Fruit fly (Drosophila melanogaster) whole organism, embryonic: Measurements from ENCODE around the gene flfl.
A peak's percentile ranks its signal among the peaks of the same experiment; 100 is the strongest.

Source experiments
- Ada2b ChIP-seq: fragments of 200-800 bp; sonication (Bioruptor generic); IDR thresholded peaks from 2 replicates; pipeline ENCODE4 v1.3.6; 2022; ENCODE audit warnings: missing biosample characterization, missing genetic modification characterization
- Awh ChIP-seq: fragments of 200-800 bp; sonication (Bioruptor generic); IDR thresholded peaks from 2 replicates; pipeline ENCODE4, ENCODE4 v1.3.6; 2022; ENCODE audit warnings: missing biosample characterization, missing genetic modification characterization
- CG13123 ChIP-seq: fragments of 200-800 bp; sonication (Bioruptor generic); optimal IDR thresholded peaks from 2 replicates; lab custom pipeline; 2016; ENCODE audit warnings: missing biosample characterization, missing genetic modification characterization
- CG13287 ChIP-seq: fragments of 200-800 bp; sonication (Bioruptor generic); IDR thresholded peaks from 2 replicates; pipeline ENCODE4 v1.3.6; 2022; ENCODE audit warnings: missing biosample characterization, missing genetic modification characterization; ENCODE audit not compliant: partially characterized antibody
- CG13296 ChIP-seq: fragments of 200-800 bp; sonication (Bioruptor generic); optimal IDR thresholded peaks from 3 replicates; lab custom pipeline; 2018; ENCODE audit warnings: missing biosample characterization, mild to moderate bottlenecking, missing genetic modification characterization
- CG15269 ChIP-seq: fragments of 200-800 bp; sonication (Bioruptor generic); optimal IDR thresholded peaks from 2 replicates; lab custom pipeline; 2018; ENCODE audit warnings: missing biosample characterization, mild to moderate bottlenecking, missing genetic modification characterization, moderate library complexity
- CG16863 ChIP-seq: fragments of 200-800 bp; sonication (Bioruptor generic); optimal IDR thresholded peaks from 3 replicates; lab custom pipeline; 2016; ENCODE audit warnings: missing biosample characterization, missing genetic modification characterization
- CG17829 ChIP-seq: fragments of 200-800 bp; optimal IDR thresholded peaks from 2 replicates; lab custom pipeline; 2019; ENCODE audit warnings: missing biosample characterization, mild to moderate bottlenecking, missing genetic modification characterization, moderate library complexity
- CG2678 ChIP-seq: fragments of 200-800 bp; sonication (Bioruptor generic); optimal IDR thresholded peaks from 3 replicates; lab custom pipeline; 2019; ENCODE audit warnings: missing biosample characterization, mild to moderate bottlenecking, missing genetic modification characterization, moderate library complexity
- CG3163 ChIP-seq: fragments of 200-800 bp; sonication (Bioruptor generic); optimal IDR thresholded peaks from 3 replicates; lab custom pipeline; 2016; ENCODE audit warnings: missing biosample characterization, missing genetic modification characterization
- CG3838 ChIP-seq: fragments of 200-800 bp; sonication (Bioruptor generic); optimal IDR thresholded peaks from 3 replicates; lab custom pipeline; 2016; ENCODE audit warnings: missing biosample characterization, missing genetic modification characterization
- CG4707 ChIP-seq: fragments of 200-800 bp; sonication (Bioruptor generic); optimal IDR thresholded peaks from 2 replicates; lab custom pipeline; 2018; ENCODE audit warnings: missing biosample characterization, mild to moderate bottlenecking, missing genetic modification characterization, moderate library complexity
- CG4854 ChIP-seq: fragments of 200-800 bp; sonication (Bioruptor generic); optimal IDR thresholded peaks from 2 replicates; lab custom pipeline; 2016; ENCODE audit warnings: missing biosample characterization, missing genetic modification characterization, inconsistent platforms
- CG7357 ChIP-seq: fragments of 200-800 bp; sonication (Bioruptor generic); IDR thresholded peaks from 3 replicates; pipeline ENCODE4 v1.3.6; 2022; ENCODE audit warnings: missing biosample characterization, missing genetic modification characterization
- CG7786 ChIP-seq: fragments of 200-800 bp; sonication (Bioruptor generic); optimal IDR thresholded peaks from 2 replicates; lab custom pipeline; 2016; ENCODE audit warnings: missing biosample characterization, missing genetic modification characterization
- CG7987 ChIP-seq: fragments of 200-800 bp; sonication (Bioruptor generic); optimal IDR thresholded peaks from 2 replicates; lab custom pipeline; 2018; ENCODE audit warnings: missing biosample characterization, mild to moderate bottlenecking, missing genetic modification characterization, moderate library complexity
- CG9609 ChIP-seq: fragments of 200-800 bp; sonication (Bioruptor generic); optimal IDR thresholded peaks from 3 replicates; lab custom pipeline; 2016; ENCODE audit warnings: missing biosample characterization, missing genetic modification characterization
- CrebB ChIP-seq: fragments of 200-800 bp; sonication (Bioruptor generic); optimal IDR thresholded peaks from 3 replicates; lab custom pipeline; 2018; ENCODE audit warnings: missing biosample characterization, mild to moderate bottlenecking, missing genetic modification characterization
- D ChIP-seq, 2 experiments: fragments of 200-800 bp in 1 of 2; fragments of >200 bp in 1 of 2; sonication (Bioruptor generic) in 1 of 2; optimal IDR thresholded peaks; 2 replicates in 1 of 2; 3 replicates in 1 of 2; lab custom pipeline; 2017; ENCODE audit warnings: mild to moderate bottlenecking in 1 of 2, missing biosample characterization in 1 of 2, missing genetic modification characterization in 1 of 2, missing genetic modification reagents in 1 of 2
- Drgx ChIP-seq: fragments of 200-800 bp; sonication (Bioruptor generic); IDR thresholded peaks from 2 replicates; pipeline ENCODE4 v1.3.6; 2022; ENCODE audit warnings: missing biosample characterization, missing genetic modification characterization
- Ets65A ChIP-seq: fragments of 200-800 bp; sonication (Bioruptor generic); peaks from one replicate; lab custom pipeline; 2016; ENCODE audit warnings: missing biosample characterization, missing genetic modification characterization
- Ets97D ChIP-seq: fragments of 200-800 bp; sonication (Bioruptor generic); optimal IDR thresholded peaks from 3 replicates; lab custom pipeline; 2016; ENCODE audit warnings: missing biosample characterization, missing genetic modification characterization
- HLHmδ ChIP-seq: fragments of 200-800 bp; sonication (Bioruptor generic); optimal IDR thresholded peaks from 2 replicates; lab custom pipeline; 2018; ENCODE audit warnings: missing biosample characterization, mild to moderate bottlenecking, missing genetic modification characterization, moderate library complexity
- Hey ChIP-seq: fragments of 200-800 bp; sonication (Bioruptor generic); optimal IDR thresholded peaks from 3 replicates; lab custom pipeline; 2018; ENCODE audit warnings: missing biosample characterization, mild to moderate bottlenecking, missing genetic modification characterization
- Hr39 ChIP-seq: fragments of >200 bp; optimal IDR thresholded peaks from 2 replicates; lab custom pipeline; 2017
- Nf-YB ChIP-seq: fragments of 200-800 bp; sonication (Bioruptor generic); optimal IDR thresholded peaks from 3 replicates; lab custom pipeline; 2019; ENCODE audit warnings: missing biosample characterization, mild to moderate bottlenecking, missing genetic modification characterization, moderate library complexity
- Oaz ChIP-seq: fragments of 200-800 bp; sonication (Bioruptor generic); IDR thresholded peaks from 2 replicates; pipeline ENCODE4 v1.3.6; 2022; ENCODE audit warnings: missing biosample characterization, missing genetic modification characterization
- Pdp1 ChIP-seq, 2 experiments: fragments of 200-800 bp; sonication (Bioruptor generic); optimal IDR thresholded peaks; 3 replicates each; lab custom pipeline; 2016; ENCODE audit warnings: missing biosample characterization in 2 of 2, missing genetic modification characterization in 2 of 2, mild to moderate bottlenecking in 1 of 2, moderate library complexity in 1 of 2
- Ptx1 ChIP-seq: fragments of 200-800 bp; sonication (Bioruptor generic); IDR thresholded peaks from 2 replicates; pipeline ENCODE4 v1.3.6; 2022; ENCODE audit warnings: missing biosample characterization, missing genetic modification characterization
- Scr ChIP-seq: fragments of 200-800 bp; sonication (Bioruptor generic); IDR thresholded peaks from 2 replicates; pipeline ENCODE4 v1.3.6; 2022; ENCODE audit warnings: missing biosample characterization, missing genetic modification characterization; ENCODE audit not compliant: partially characterized antibody
- eve ChIP-seq, 2 experiments: fragments of >200 bp; optimal IDR thresholded peaks; 2 replicates each; lab custom pipeline; 2017; ENCODE audit warnings: missing biosample characterization in 2 of 2, missing genetic modification characterization in 2 of 2
- ewg ChIP-seq: fragments of 200-800 bp; sonication (Bioruptor generic); optimal IDR thresholded peaks from 3 replicates; lab custom pipeline; 2017; ENCODE audit warnings: mild to moderate bottlenecking, missing biosample characterization, missing genetic modification reagents, missing genetic modification characterization
- fu2 ChIP-seq: fragments of 200-800 bp; sonication (Bioruptor generic); optimal IDR thresholded peaks from 2 replicates; lab custom pipeline; 2016; ENCODE audit warnings: missing biosample characterization, missing genetic modification characterization
- gfzf ChIP-seq: fragments of 200-800 bp; sonication (Bioruptor generic); optimal IDR thresholded peaks from 2 replicates; lab custom pipeline; 2016; ENCODE audit warnings: missing biosample characterization, mild to moderate bottlenecking, missing genetic modification characterization, moderate library complexity
- jumu ChIP-seq: fragments of 200-800 bp; sonication (Bioruptor generic); optimal IDR thresholded peaks from 3 replicates; lab custom pipeline; 2016; ENCODE audit warnings: missing biosample characterization, missing genetic modification characterization
- klu ChIP-seq: fragments of 200-800 bp; sonication (Bioruptor generic); IDR thresholded peaks from 2 replicates; pipeline ENCODE4 v1.3.6; 2022; ENCODE audit warnings: missing biosample characterization, missing genetic modification characterization
- lab ChIP-seq: fragments of 200-800 bp; sonication (Bioruptor generic); optimal IDR thresholded peaks from 3 replicates; lab custom pipeline; 2017; ENCODE audit warnings: missing biosample characterization, missing genetic modification characterization, mild to moderate bottlenecking, moderate library complexity, missing genetic modification reagents
- nom ChIP-seq: fragments of 200-800 bp; sonication (Bioruptor generic); optimal IDR thresholded peaks from 2 replicates; lab custom pipeline; 2017; ENCODE audit warnings: missing biosample characterization, missing genetic modification characterization, mild to moderate bottlenecking, moderate library complexity, missing genetic modification reagents
- pan ChIP-seq, 4 experiments: fragments of >200 bp in 3 of 4; fragments of 200-800 bp in 1 of 4; sonication (Bioruptor generic) in 1 of 4; optimal IDR thresholded peaks in 3 of 4; IDR thresholded peaks in 1 of 4; 2 replicates each; pipeline versions ENCODE4 v1.3.6 to Lab custom; 2017 to 2022; ENCODE audit warnings: missing biosample characterization in 2 of 4, missing genetic modification characterization in 2 of 4, mixed read lengths in 1 of 4
- pb ChIP-seq: fragments of 200-800 bp; sonication (Bioruptor generic); optimal IDR thresholded peaks from 3 replicates; lab custom pipeline; 2016; ENCODE audit warnings: missing biosample characterization, missing genetic modification characterization
- pfk ChIP-seq: fragments of 200-800 bp; sonication (Bioruptor generic); optimal IDR thresholded peaks from 2 replicates; lab custom pipeline; 2018; ENCODE audit warnings: missing biosample characterization, mild to moderate bottlenecking, missing genetic modification characterization, moderate library complexity
- salm ChIP-seq: fragments of 200-800 bp; sonication (Bioruptor generic); optimal IDR thresholded peaks from 2 replicates; lab custom pipeline; 2018; ENCODE audit warnings: missing biosample characterization, mild to moderate bottlenecking, missing genetic modification characterization
- trh ChIP-seq: fragments of 200-800 bp; sonication (Bioruptor generic); optimal IDR thresholded peaks from 2 replicates; lab custom pipeline; 2016; ENCODE audit warnings: missing biosample characterization, missing genetic modification characterization
- unc-4 ChIP-seq: fragments of 200-800 bp; sonication (Bioruptor generic); IDR thresholded peaks from 2 replicates; pipeline ENCODE4 v1.3.6; 2022; ENCODE audit warnings: missing biosample characterization, missing genetic modification characterization; ENCODE audit not compliant: partially characterized antibody
- unpg ChIP-seq: fragments of 200-800 bp; sonication (Bioruptor generic); optimal IDR thresholded peaks from 3 replicates; lab custom pipeline; 2018; ENCODE audit warnings: missing biosample characterization, mild to moderate bottlenecking, missing genetic modification characterization, moderate library complexity
- vfl ChIP-seq: fragments of 200-800 bp; sonication (Bioruptor generic); optimal IDR thresholded peaks from 2 replicates; lab custom pipeline; 2016; ENCODE audit warnings: missing biosample characterization, missing genetic modification characterization
- zfh1 ChIP-seq: fragments of 200-800 bp; sonication (Bioruptor generic); IDR thresholded peaks from 3 replicates; pipeline ENCODE4 v1.3.6; 2022; ENCODE audit warnings: missing biosample characterization, missing genetic modification characterization

Gene flfl

DNA sequence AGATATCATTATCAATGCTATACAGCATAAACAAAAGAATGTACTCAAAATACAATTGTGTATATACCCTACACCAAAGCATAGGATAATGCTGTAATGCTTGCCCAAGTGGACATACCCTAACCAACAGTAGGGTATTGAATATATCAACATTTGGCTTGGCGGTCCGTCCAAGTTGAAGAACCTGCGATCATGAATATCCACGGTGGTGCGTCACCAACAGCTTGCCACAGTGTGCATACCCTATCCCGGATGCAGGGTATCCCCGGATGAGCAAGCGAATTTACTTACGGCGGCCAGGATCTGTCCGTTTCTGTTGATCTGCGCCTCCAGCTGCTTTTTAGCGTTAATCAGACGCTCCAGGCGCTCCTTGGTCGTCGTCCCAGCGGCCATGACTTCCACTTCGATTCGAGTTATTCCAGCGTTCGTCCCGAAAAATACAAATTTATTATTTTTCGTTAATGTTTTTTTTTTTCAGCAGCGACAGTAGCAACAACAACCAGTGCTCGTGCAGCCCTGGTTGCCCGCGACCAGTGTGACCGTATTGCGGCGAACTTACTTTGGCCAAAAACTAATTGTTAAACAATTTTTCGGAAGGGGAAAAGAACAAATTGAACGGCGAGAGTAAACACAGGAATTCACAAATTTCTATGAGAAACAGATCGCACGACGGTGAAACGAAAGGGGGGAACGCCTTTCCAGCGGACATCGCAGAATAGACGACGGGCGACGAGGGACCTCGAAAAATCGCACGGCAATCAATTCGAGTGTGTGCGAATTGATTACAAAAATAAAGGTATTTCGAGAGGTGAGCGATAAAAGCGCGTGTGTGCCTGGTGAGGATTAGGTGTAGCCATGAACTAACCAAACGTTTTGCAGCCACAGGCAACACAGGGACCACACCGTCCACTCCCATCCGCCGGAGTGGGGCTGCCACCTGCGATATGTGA, 7.3 kb upstream of the flfl start, which contains the start of the genes Lkb1 and CG9588 (continued):
- TF ChIP-seq HLHmδ (no peak), zfh1 (GFP tag; lab: Robert Waterston, UW) (peak; percentile 88), Nf-YB (GFP tag; lab: Kevin White, UChicago) (no peak), lab (GFP tag; lab: Kevin White, UChicago) (peak; percentile 61), Hr39 (lab: Kevin White, UChicago) (no peak), Awh (GFP tag; lab: Robert Waterston, UW) (peak; percentile 85), Ada2b (GFP tag; lab: Robert Waterston, UW) (peak; percentile 67), Scr (GFP tag; lab: Robert Waterston, UW) (peak; percentile 19; the same call in 1 of the 2 replicates), Ptx1 (GFP tag; lab: Robert Waterston, UW) (peak; percentile 83), CG3163 (GFP tag; lab: Kevin White, UChicago) (no peak), Drgx (GFP tag; lab: Robert Waterston, UW) (peak; percentile 91), CG13296 (GFP tag; lab: Kevin White, UChicago) (no peak), jumu (peak; percentile 52), Ets65A (peak; percentile 94), gfzf (GFP tag; lab: Kevin White, UChicago) (peak; percentile 86), klu (GFP tag; lab: Robert Waterston, UW) (peak; percentile 25; the same call in 1 of the 2 replicates), CG4707 (GFP tag; lab: Kevin White, UChicago) (no peak), Oaz (GFP tag; lab: Robert Waterston, UW) (peak; percentile 56), fu2 (GFP tag; lab: Kevin White, UChicago) (peak; percentile 17), CG13287 (peak; percentile 45; the same call in 1 of the 2 replicates), salm (no peak), CG13123 (GFP tag; lab: Kevin White, UChicago) (no peak), eve (GFP tag; optimal IDR thresholded peaks at IDR 0.05; lab: Kevin White, UChicago) (no peak), pfk (no peak), CG3838 (GFP tag; lab: Kevin White, UChicago) (peak; percentile 1), nom (GFP tag; lab: Kevin White, UChicago) (peak; percentile 40), CG15269 (tag; lab: Kevin White, UChicago) (no peak), CG4854 (GFP tag; lab: Kevin White, UChicago) (no peak), Ets97D (GFP tag; lab: Kevin White, UChicago) (peak; percentile 40), CG9609 (GFP tag; lab: Kevin White, UChicago) (peak; percentile 66), CrebB (no peak), unpg (GFP tag; lab: Kevin White, UChicago) (peak; percentile 23), CG16863 (GFP tag; lab: Kevin White, UChicago) (peak; percentile 62), ewg (GFP tag; lab: Kevin White, UChicago) (peak; percentile 39), CG17829 (tag; lab: Kevin White, UChicago) (no peak), vfl (GFP tag; lab: Kevin White, UChicago) (peak; percentile 19), Hey (tag; lab: Kevin White, UChicago) (no peak), unc-4 (no peak), Pdp1 (GFP tag; optimal IDR thresholded peaks at IDR 0.05; lab: Kevin White, UChicago) (peak; percentile 38 to 41), CG7987 (GFP tag; lab: Kevin White, UChicago) (no peak), pan (optimal IDR thresholded peaks at IDR 0.05; lab: Kevin White, UChicago) (no peak), pan (GFP tag; optimal IDR thresholded peaks at IDR 0.05 in 1 of 2, IDR thresholded peaks at IDR 0.05 in 1 of 2) (peak in 1 of 2 experiments; percentile 86), pb (GFP tag; lab: Kevin White, UChicago) (peak; percentile 53), CG7786 (peak; percentile 70), D (optimal IDR thresholded peaks at IDR 0.05; lab: Kevin White, UChicago) (no peak), D (GFP tag; optimal IDR thresholded peaks at IDR 0.05; lab: Kevin White, UChicago) (peak; percentile 54), CG2678 (tag; lab: Kevin White, UChicago) (no peak), CG7357 (GFP tag; lab: Robert Waterston, UW) (peak; percentile 72; the same call in 1 of the 3 replicates), trh (peak; percentile 56)
